Worm (Caenorhabditis elegans) whole organism, dauer: ENCODE measurements around the gene K09F6.15.

ENCODE experiments used
- unc-62 ChIP-seq: sonication (generic microtip); optimal IDR thresholded peaks from 2 replicates; lab custom pipeline; 2017; ENCODE audit warnings: missing biosample characterization, missing genetic modification reagents, missing genetic modification characterization

The K09F6.15 gene

ce11 chrII:2277418-2277817, at the start of gene K09F6.15:
K09F6.15 (minus strand) TSS chrII:2277518.
- TF ChIP-seq unc-62 (GFP tag; lab: Kevin White, UChicago): no peak

- no peak for TF ChIP-seq unc-62 (GFP tag; lab: Kevin White, UChicago)
Observed at ce11 chrII:2324956-2325355, 47.6 kb upstream of the K09F6.15 start, which contains the start of gene ZK1240.11. ZK1240.11 (plus strand) TSS chrII:2325256.

ce11 chrII:2322857-2323518, 45.7 kb upstream of the K09F6.15 start, which contains the start of the genes ZK1240.6 and ZK1240.2:
ZK1240.6 (minus strand) TSS chrII:2322907.
ZK1240.2 (plus strand) TSS chrII:2323376.
- no peak for TF ChIP-seq unc-62 (GFP tag; lab: Kevin White, UChicago)

ce11 chrII:2320097-2320496, 42.8 kb upstream of the K09F6.15 start, which contains the start of gene ZK1240.3:
ZK1240.3 (plus strand) TSS chrII:2320334.
- no peak for TF ChIP-seq unc-62 (GFP tag; lab: Kevin White, UChicago)

ce11 chrII:2317883-2318357, 40.6 kb upstream of the K09F6.15 start, which contains the start of the genes ZK1240.5 and ZK1240.9:
ZK1240.5 (minus strand) TSS chrII:2317933.
ZK1240.9 (plus strand) TSS chrII:2318189.
- TF ChIP-seq unc-62 (GFP tag; lab: Kevin White, UChicago): no peak

- no peak for TF ChIP-seq unc-62 (GFP tag; lab: Kevin White, UChicago)
Observed at ce11 chrII:2312747-2313146, 35.4 kb upstream of the K09F6.15 start, which contains the start of the genes trim-21 and B0281.1. trim-21 (minus strand) TSS chrII:2312847. B0281.1 (plus strand) TSS chrII:2313067.

- TF ChIP-seq unc-62 (GFP tag; lab: Kevin White, UChicago): no peak
Observed at ce11 chrII:2306741-2307140, 29.4 kb upstream of the K09F6.15 start, which contains the start of gene B0281.3. B0281.3 (plus strand) TSS chrII:2307041.

ce11 chrII:2305507-2305906, 28.2 kb upstream of the K09F6.15 start:
- no peak for TF ChIP-seq unc-62 (GFP tag; lab: Kevin White, UChicago)

ce11 chrII:2304575-2304974, 27.3 kb upstream of the K09F6.15 start:
- TF ChIP-seq unc-62 (GFP tag; lab: Kevin White, UChicago): no peak

ce11 chrII:2302330-2302729, 25.0 kb upstream of the K09F6.15 start, which contains the start of gene B0281.6:
B0281.6 (minus strand) TSS chrII:2302430.
- TF ChIP-seq unc-62 (GFP tag; lab: Kevin White, UChicago): no peak

- no peak for TF ChIP-seq unc-62 (GFP tag; lab: Kevin White, UChicago)
Observed at ce11 chrII:2300861-2301260, 23.5 kb upstream of the K09F6.15 start, which contains the start of gene B0281.5. B0281.5 (minus strand) TSS chrII:2300961.

- no peak for TF ChIP-seq unc-62 (GFP tag; lab: Kevin White, UChicago)
Observed at ce11 chrII:2298742-2299141, 21.4 kb upstream of the K09F6.15 start, which contains the start of gene B0281.4. B0281.4 (minus strand) TSS chrII:2298842.

ce11 chrII:2295817-2296315, 18.5 kb upstream of the K09F6.15 start, which contains the start of gene fbxc-25:
fbxc-25 (minus strand) TSS chrII:2296265.
- no peak for TF ChIP-seq unc-62 (GFP tag; lab: Kevin White, UChicago)

ce11 chrII:2292549-2292948, 15.2 kb upstream of the K09F6.15 start:
- TF ChIP-seq unc-62 (GFP tag; lab: Kevin White, UChicago): no peak

ce11 chrII:2292027-2292426, 14.7 kb upstream of the K09F6.15 start, which contains the start of gene K09F6.7:
K09F6.7 (minus strand) TSS chrII:2292127.
- no peak for TF ChIP-seq unc-62 (GFP tag; lab: Kevin White, UChicago)

ce11 chrII:2289441-2289840, 12.1 kb upstream of the K09F6.15 start:
- TF ChIP-seq unc-62 (GFP tag; lab: Kevin White, UChicago): no peak
